Worm (Caenorhabditis elegans): ENCODE measurements around the gene srz-97.
A peak's percentile ranks its signal among the peaks of the same experiment; 100 is the strongest.

Gene srz-97

ce11 chrV:14447240-14447763 is 20.7 kb downstream of the srz-97 start, which contains the start of the genes dlat-1 and fntb-1 (continued):
- TF ChIP-seq snpc-3.4 (tag; optimal IDR thresholded peaks at IDR 0.05) = no peak
- TF ChIP-seq unc-130 (GFP tag; optimal IDR thresholded peaks at IDR 0.05) = no peak

ce11 chrV:14446453-14446852 is 21.6 kb downstream of the srz-97 start:
- TF ChIP-seq ztf-3 (GFP tag; optimal IDR thresholded peaks at IDR 0.05) (no peak), zfh-2 (GFP tag; conservative IDR thresholded peaks at IDR 0.05) (peak; percentile 56; the same call in 1 of the 2 replicates), mxl-1 (tag; optimal IDR thresholded peaks at IDR 0.05) (no peak), efl-1 (GFP tag; optimal IDR thresholded peaks at IDR 0.05) (no peak), Y53F4B.3 (GFP tag; IDR thresholded peaks at IDR 0.05) (no peak)

ce11 chrV:14440841-14441240 is 27.2 kb downstream of the srz-97 start, which contains the start of gene F23B12.4:
Gene F23B12.4, plus strand, starts transcription at chrV:14441141.
- TF ChIP-seq nhr-179 (tag; optimal IDR thresholded peaks at IDR 0.05) = no peak
- no peak for TF ChIP-seq dox-1 (GFP tag; IDR thresholded peaks at IDR 0.05)
- TF ChIP-seq bed-1 (GFP tag; IDR thresholded peaks at IDR 0.05) = no peak
- no peak for TF ChIP-seq T07F8.4 (tag; optimal IDR thresholded peaks at IDR 0.05)
- TF ChIP-seq B0336.3 (GFP tag; IDR thresholded peaks at IDR 0.05) = no peak
- TF ChIP-seq attf-6 (GFP tag; IDR thresholded peaks at IDR 0.05) = no peak
- no peak for TF ChIP-seq hlh-12 (tag; optimal IDR thresholded peaks at IDR 0.05)
- no peak for TF ChIP-seq hmg-1.2 (GFP tag; IDR thresholded peaks at IDR 0.05)
- no peak for TF ChIP-seq nfya-1 (tag; optimal IDR thresholded peaks at IDR 0.05; ENCODE audit: borderline replicate concordance, insufficient read depth)
- no peak for TF ChIP-seq K11D2.4 (GFP tag; IDR thresholded peaks at IDR 0.05)
- TF ChIP-seq T26A5.8 (tag; optimal IDR thresholded peaks at IDR 0.05) = no peak
- no peak for TF ChIP-seq nfyb-1 (GFP tag; IDR thresholded peaks at IDR 0.05)
- no peak for TF ChIP-seq hsf-1 (GFP tag; IDR thresholded peaks at IDR 0.05)
- no peak for TF ChIP-seq attf-3 (GFP tag; conservative IDR thresholded peaks at IDR 0.05)

ce11 chrV:14439236-14439635 is 28.8 kb downstream of the srz-97 start:
- TF ChIP-seq lin-26 (GFP tag; IDR thresholded peaks at IDR 0.05) = no peak

- TF ChIP-seq ztf-25 (GFP tag; IDR thresholded peaks at IDR 0.05) = no peak
- TF ChIP-seq lin-26 (GFP tag; IDR thresholded peaks at IDR 0.05) = no peak
- no peak for TF ChIP-seq nfyb-1 (GFP tag; IDR thresholded peaks at IDR 0.05)
Observed at ce11 chrV:14438099-14438739, 29.8 kb downstream of the srz-97 start.

- TF ChIP-seq xnd-1 (tag; optimal IDR thresholded peaks at IDR 0.05) = no peak
- TF ChIP-seq mes-4 (tag; optimal IDR thresholded peaks at IDR 0.05) = no peak
- TF ChIP-seq hrde-1 (tag; optimal IDR thresholded peaks at IDR 0.05; ENCODE audit: borderline replicate concordance) = no peak
- TF ChIP-seq F39B2.1 (GFP tag; IDR thresholded peaks at IDR 0.05) = no peak
- TF ChIP-seq tbx-9 (tag; optimal IDR thresholded peaks at IDR 0.05; ENCODE audit: borderline replicate concordance) = no peak
- TF ChIP-seq madf-8 (GFP tag; conservative IDR thresholded peaks at IDR 0.05) = no peak
- TF ChIP-seq egl-18 (GFP tag; IDR thresholded peaks at IDR 0.05) = no peak
- no peak for TF ChIP-seq akir-1 (GFP tag; optimal IDR thresholded peaks at IDR 0.05)
- TF ChIP-seq chd-7 (tag; optimal IDR thresholded peaks at IDR 0.05) = no peak
- TF ChIP-seq T07F8.4 (tag; optimal IDR thresholded peaks at IDR 0.05) = no peak
- no peak for TF ChIP-seq ekl-4 (GFP tag; IDR thresholded peaks at IDR 0.05)
- TF ChIP-seq ets-4 (GFP tag; optimal IDR thresholded peaks at IDR 0.05) = no peak
- TF ChIP-seq T26A5.8 (tag; optimal IDR thresholded peaks at IDR 0.05) = no peak
- no peak for TF ChIP-seq die-1 (tag; optimal IDR thresholded peaks at IDR 0.05)
- TF ChIP-seq athp-1 (tag; optimal IDR thresholded peaks at IDR 0.05) = no peak
Observed at ce11 chrV:14437355-14437754, 30.7 kb downstream of the srz-97 start.
